Worm (Caenorhabditis elegans) whole organism, L3 larva: ENCODE measurements around the gene acs-10.

Experiments used
- R02D3.7 ChIP-seq: fragments of 150-350 bp; optimal IDR thresholded peaks from 2 replicates; lab custom pipeline; 2014; ENCODE audit warnings: missing biosample characterization, missing genetic modification characterization
- ama-1 ChIP-seq: fragments of 150-350 bp; optimal IDR thresholded peaks from 2 replicates; lab custom pipeline; 2018
- ceh-28 ChIP-seq: fragments of 150-350 bp; optimal IDR thresholded peaks from 2 replicates; lab custom pipeline; 2014; ENCODE audit warnings: missing biosample characterization, missing genetic modification reagents, missing genetic modification characterization
- ceh-82 ChIP-seq: fragments of 150-350 bp; optimal IDR thresholded peaks from 2 replicates; lab custom pipeline; 2014; ENCODE audit warnings: missing biosample characterization, missing genetic modification characterization
- ceh-9 ChIP-seq: sonication (generic microtip); optimal IDR thresholded peaks from 2 replicates; lab custom pipeline; 2018; ENCODE audit warnings: missing biosample characterization, missing genetic modification characterization
- elt-2 ChIP-seq: sonication (generic microtip); optimal IDR thresholded peaks from 2 replicates; lab custom pipeline; 2016; ENCODE audit warnings: missing genetic modification reagents, mild to moderate bottlenecking, missing genetic modification characterization, missing compliant biosample characterization
- eor-1 ChIP-seq, 2 experiments: fragments of 150-350 bp; optimal IDR thresholded peaks; 2 replicates each; lab custom pipeline; 2014 to 2018; ENCODE audit warnings: missing biosample characterization in 2 of 2, missing genetic modification characterization in 2 of 2
- fkh-10 ChIP-seq: sonication (generic microtip); optimal IDR thresholded peaks from 2 replicates; lab custom pipeline; 2017; ENCODE audit warnings: missing biosample characterization, missing genetic modification reagents, missing genetic modification characterization
- jun-1 ChIP-seq: fragments of 150-350 bp; optimal IDR thresholded peaks from 2 replicates; lab custom pipeline; 2014; ENCODE audit warnings: missing biosample characterization, missing genetic modification reagents, missing genetic modification characterization
- lin-15B ChIP-seq: fragments of 150-350 bp; optimal IDR thresholded peaks from 2 replicates; lab custom pipeline; 2014; ENCODE audit warnings: missing biosample characterization, missing genetic modification characterization
- lin-39 ChIP-seq: fragments of 150-350 bp; optimal IDR thresholded peaks from 2 replicates; lab custom pipeline; 2018; ENCODE audit warnings: missing biosample characterization, missing genetic modification reagents, missing genetic modification characterization
- lsy-12 ChIP-seq: sonication (generic microtip); optimal IDR thresholded peaks from 2 replicates; lab custom pipeline; 2016; ENCODE audit warnings: mild to moderate bottlenecking, missing genetic modification characterization, missing compliant biosample characterization
- mdl-1 ChIP-seq: fragments of 150-350 bp; optimal IDR thresholded peaks from 2 replicates; lab custom pipeline; 2014; ENCODE audit warnings: missing biosample characterization, missing genetic modification characterization
- mml-1 ChIP-seq: fragments of 150-350 bp; sonication (generic microtip); optimal IDR thresholded peaks from 3 replicates; lab custom pipeline; 2014; ENCODE audit warnings: missing biosample characterization, missing genetic modification characterization
- nfya-1 ChIP-seq: sonication (generic microtip); optimal IDR thresholded peaks from 2 replicates; lab custom pipeline; 2017; ENCODE audit warnings: missing genetic modification characterization, mild to moderate bottlenecking, missing compliant biosample characterization, antibody characterized with exemption, moderate library complexity; ENCODE audit not compliant: insufficient read depth
- nhr-23 ChIP-seq: fragments of 150-350 bp; optimal IDR thresholded peaks from 2 replicates; lab custom pipeline; 2014; ENCODE audit warnings: missing biosample characterization, missing genetic modification reagents, missing genetic modification characterization
- nhr-43 ChIP-seq: sonication (generic microtip); optimal IDR thresholded peaks from 2 replicates; lab custom pipeline; 2016; ENCODE audit warnings: mild to moderate bottlenecking, missing genetic modification characterization, missing compliant biosample characterization; ENCODE audit not compliant: poor library complexity, severe bottlenecking
- nhr-76 ChIP-seq: fragments of 150-350 bp; sonication (generic microtip); optimal IDR thresholded peaks from 5 replicates; lab custom pipeline; 2014; ENCODE audit warnings: missing biosample characterization, missing genetic modification characterization
- nhr-77 ChIP-seq: fragments of 150-350 bp; optimal IDR thresholded peaks from 2 replicates; lab custom pipeline; 2014; ENCODE audit warnings: missing biosample characterization, missing genetic modification characterization
- pha-4 ChIP-seq: fragments of 150-350 bp; optimal IDR thresholded peaks from 2 replicates; lab custom pipeline; 2014; ENCODE audit warnings: missing biosample characterization, missing genetic modification reagents, missing genetic modification characterization
- pqm-1 ChIP-seq: fragments of 150-350 bp; optimal IDR thresholded peaks from 2 replicates; lab custom pipeline; 2017; ENCODE audit warnings: missing biosample characterization, missing genetic modification characterization, inconsistent platforms
- sea-2 ChIP-seq: fragments of 150-350 bp; sonication (generic microtip); optimal IDR thresholded peaks from 4 replicates; lab custom pipeline; 2014; ENCODE audit warnings: missing biosample characterization, missing genetic modification reagents, missing genetic modification characterization
- skn-1 ChIP-seq: fragments of 150-350 bp; optimal IDR thresholded peaks from 2 replicates; lab custom pipeline; 2014; ENCODE audit warnings: missing biosample characterization, missing genetic modification characterization
- unc-39 ChIP-seq: sonication (generic microtip); optimal IDR thresholded peaks from 4 replicates; lab custom pipeline; 2017; ENCODE audit warnings: missing biosample characterization, missing genetic modification characterization
- unc-62 ChIP-seq: fragments of 150-350 bp; sonication (generic microtip); optimal IDR thresholded peaks from 4 replicates; lab custom pipeline; 2014; ENCODE audit warnings: missing biosample characterization, missing genetic modification reagents, missing genetic modification characterization
- zag-1 ChIP-seq: fragments of 150-350 bp; optimal IDR thresholded peaks from 2 replicates; lab custom pipeline; 2014; ENCODE audit warnings: missing biosample characterization, missing genetic modification characterization
- ztf-11 ChIP-seq: fragments of 150-350 bp; optimal IDR thresholded peaks from 2 replicates; lab custom pipeline; 2014; ENCODE audit warnings: missing biosample characterization, missing genetic modification characterization
- ztf-4 ChIP-seq: fragments of 150-350 bp; optimal IDR thresholded peaks from 2 replicates; lab custom pipeline; 2014; ENCODE audit warnings: missing biosample characterization, missing genetic modification characterization

Gene acs-10

ce11 chrV:14171284-14171683 is 25.0 kb downstream of the acs-10 start, which contains the start of gene cest-2.1:
cest-2.1 (minus strand) TSS chrV:14171481.
- TF ChIP-seq pqm-1 (tag; lab: Kevin White, UChicago) (peak; percentile 60), ceh-82 (tag; lab: Kevin White, UChicago) (no peak), elt-2 (peak; percentile 50)

- TF ChIP-seq ceh-9 (tag; lab: Kevin White, UChicago), result no peak
- peak; percentile 77 for TF ChIP-seq elt-2
- TF ChIP-seq fkh-10, result no peak
- no peak for TF ChIP-seq jun-1 (tag; lab: Kevin White, UChicago)
- no peak for TF ChIP-seq ceh-82 (tag; lab: Kevin White, UChicago)
- peak; percentile 10 for TF ChIP-seq nhr-76 (tag; lab: Kevin White, UChicago)
- no peak for TF ChIP-seq nfya-1 (tag; lab: Kevin White, UChicago)
- TF ChIP-seq ztf-11 (tag; lab: Kevin White, UChicago), result no peak
- TF ChIP-seq nhr-43 (tag; lab: Kevin White, UChicago), result no peak
- TF ChIP-seq pqm-1 (tag; lab: Kevin White, UChicago), result no peak
- TF ChIP-seq ztf-4 (tag; lab: Kevin White, UChicago), result no peak
- TF ChIP-seq lin-39 (tag; lab: Kevin White, UChicago), result no peak
- no peak for TF ChIP-seq eor-1 (tag; optimal IDR thresholded peaks at IDR 0.05; lab: Kevin White, UChicago)
Measured at ce11 chrV:14175216-14175615, 28.9 kb downstream of the acs-10 start, which contains the start of gene cest-2.2. cest-2.2 (minus strand) TSS chrV:14175355.

DNA sequence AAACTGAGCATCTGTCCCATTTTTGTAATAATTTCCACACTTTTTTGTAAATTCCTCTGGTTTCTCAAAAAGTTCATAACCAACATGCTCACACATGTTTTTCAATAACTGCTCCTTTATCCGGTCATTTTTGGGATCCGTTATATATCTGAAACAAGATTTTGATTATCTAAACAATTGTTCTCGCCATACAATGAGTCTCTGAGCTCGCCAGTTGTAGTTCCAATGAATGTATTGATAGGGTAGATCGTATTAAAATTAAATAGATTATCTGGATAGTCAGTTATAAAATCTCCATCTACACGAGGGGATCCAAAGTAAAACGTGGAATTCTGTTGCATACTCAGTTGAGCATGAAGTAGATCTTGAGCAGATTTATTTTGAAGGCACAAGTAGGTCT is 30.3 kb downstream of the acs-10 start:
- TF ChIP-seq ceh-82 (tag; lab: Kevin White, UChicago) (no peak), unc-39 (tag; lab: Kevin White, UChicago) (no peak), zag-1 (tag; lab: Kevin White, UChicago) (no peak), ztf-4 (tag; lab: Kevin White, UChicago) (no peak), lsy-12 (tag; lab: Kevin White, UChicago) (no peak), fkh-10 (no peak), pqm-1 (tag; lab: Kevin White, UChicago) (no peak), sea-2 (GFP tag; lab: Kevin White, UChicago) (no peak), nhr-43 (tag; lab: Kevin White, UChicago) (no peak)
- TF ChIP-seq, all 47 proteins: peak for 0

- TF ChIP-seq lin-15B (tag; lab: Kevin White, UChicago) (peak; percentile 4), nfya-1 (tag; lab: Kevin White, UChicago) (peak; percentile 21), mml-1 (tag; lab: Kevin White, UChicago) (no peak), nhr-43 (tag; lab: Kevin White, UChicago) (peak; percentile 8), pha-4 (tag; lab: Kevin White, UChicago) (peak; percentile 26)
Measured at ce11 chrV:14177657-14178129, 31.4 kb downstream of the acs-10 start, which contains the start of gene ceh-74. ceh-74 (plus strand) TSS chrV:14178079.

DNA sequence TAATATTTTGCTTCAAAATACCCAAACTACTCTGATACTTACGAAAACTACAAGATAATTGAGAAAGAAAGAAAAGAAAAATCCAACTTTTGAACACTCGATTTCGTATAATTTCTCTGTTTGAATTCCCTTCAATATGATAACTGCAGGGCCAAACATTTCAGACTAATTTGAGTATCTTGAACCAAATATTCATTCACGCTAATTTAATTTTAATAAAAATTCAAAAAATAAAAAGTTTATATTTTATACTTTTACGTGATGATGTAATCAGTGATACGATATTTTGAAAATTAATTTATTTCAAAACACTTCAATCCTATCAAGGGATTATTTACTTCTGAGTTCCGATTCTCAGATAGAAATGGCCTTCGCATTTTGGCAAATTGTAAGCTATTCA is 33.6 kb downstream of the acs-10 start, which contains the start of gene ZC376.8:
Gene ZC376.8 (plus strand): TSS at position 301 of the 400 bp plus-strand sequence.
- no peak for TF ChIP-seq ama-1 (lab: Kevin White, UChicago)
- TF ChIP-seq nhr-23 (tag; lab: Kevin White, UChicago), result no peak
- TF ChIP-seq R02D3.7 (tag; lab: Kevin White, UChicago), result no peak
- no peak for TF ChIP-seq skn-1
- no peak for TF ChIP-seq nhr-77
- no peak for TF ChIP-seq mdl-1 (tag; lab: Kevin White, UChicago)

- no peak for TF ChIP-seq pha-4 (tag; lab: Kevin White, UChicago)
- no peak for TF ChIP-seq ceh-28 (tag; lab: Kevin White, UChicago)
- TF ChIP-seq zag-1 (tag; lab: Kevin White, UChicago), result no peak
- no peak for TF ChIP-seq mml-1 (tag; lab: Kevin White, UChicago)
- no peak for TF ChIP-seq nhr-77
- TF ChIP-seq nhr-43 (tag; lab: Kevin White, UChicago), result no peak
- TF ChIP-seq unc-62 (GFP tag; lab: Kevin White, UChicago), result no peak
- no peak for TF ChIP-seq unc-39 (tag; lab: Kevin White, UChicago)
Measured at ce11 chrV:14182860-14183259, 36.6 kb downstream of the acs-10 start, which contains the start of gene cest-2.3. cest-2.3 (minus strand) TSS chrV:14182960.
